Fruit fly (Drosophila melanogaster) S2 (cell line): ENCODE measurements around the gene CG42709.

ENCODE experiments used
- CG8478 ChIP-seq: fragments of >200 bp; optimal IDR thresholded peaks from 2 replicates; lab custom pipeline; 2018
- CTCF ChIP-seq, 2 experiments: fragments of >200 bp; optimal IDR thresholded peaks; 2 replicates each; lab custom pipeline; 2018

DNA sequence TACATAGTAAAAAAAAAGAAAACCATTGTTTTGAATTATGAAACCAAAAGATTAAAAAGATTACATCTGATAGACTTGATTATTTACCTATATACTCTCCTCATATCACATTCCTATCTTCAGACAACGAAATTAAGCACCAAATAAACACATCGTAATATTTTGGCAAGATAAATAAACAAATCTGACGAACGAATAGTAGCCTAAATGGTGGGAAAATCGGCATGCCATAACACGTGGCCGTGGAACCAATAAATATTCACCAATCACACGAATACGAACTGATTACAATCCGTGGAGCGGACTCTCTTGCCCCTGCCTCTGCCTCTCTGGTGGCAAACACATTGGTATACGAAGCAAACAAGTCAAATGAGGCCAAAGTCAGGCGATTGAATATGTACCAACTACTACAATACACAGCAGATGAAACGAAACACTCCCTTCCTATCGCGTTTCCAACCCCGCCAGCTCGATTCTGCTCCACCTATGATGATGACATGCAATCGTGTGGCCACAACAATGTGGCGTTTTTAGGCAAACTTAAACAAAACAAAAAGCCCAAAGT, 6.2 kb downstream of the CG42709 start:
- TF ChIP-seq CTCF (optimal IDR thresholded peaks at IDR 0.05; lab: Kevin White, UChicago) (no peak), CG8478 (lab: Kevin White, UChicago) (no peak)
